Worm (Caenorhabditis elegans) whole organism, midembryonic: ENCODE measurements around the gene dpf-7.

ENCODE experiments used
- T22C8.4 ChIP-seq: fragments of 200-800 bp; sonication (Bioruptor generic); IDR thresholded peaks from 2 replicates; pipeline ENCODE4 v1.3.6; 2022; ENCODE audit warnings: missing genetic modification characterization, missing compliant biosample characterization
- cog-1 ChIP-seq: sonication (generic microtip); optimal IDR thresholded peaks from 2 replicates; lab custom pipeline; 2016; ENCODE audit warnings: missing genetic modification characterization, missing compliant biosample characterization
- flt-1 ChIP-seq: fragments of 200-800 bp; sonication (Bioruptor generic); IDR thresholded peaks from 2 replicates; pipeline ENCODE4 v1.3.6; 2022; ENCODE audit warnings: missing genetic modification characterization, missing compliant biosample characterization
- klf-2 ChIP-seq: fragments of 200-800 bp; sonication (Bioruptor generic); conservative IDR thresholded peaks from 2 replicates; pipeline ENCODE4 v1.3.6; 2022; ENCODE audit warnings: missing genetic modification reagents, missing genetic modification characterization, missing compliant biosample characterization
- med-1 ChIP-seq: sonication (generic microtip); optimal IDR thresholded peaks from 2 replicates; lab custom pipeline; 2017; ENCODE audit warnings: missing genetic modification characterization, mild to moderate bottlenecking, missing compliant biosample characterization, antibody characterized with exemption, missing genetic modification reagents; ENCODE audit not compliant: insufficient read depth
- ref-1 ChIP-seq: fragments of 200-800 bp; sonication (Bioruptor generic); conservative IDR thresholded peaks from 2 replicates; pipeline ENCODE4 v1.3.6; 2022; ENCODE audit warnings: missing genetic modification reagents, missing genetic modification characterization, missing compliant biosample characterization
- tab-1 ChIP-seq: fragments of 200-800 bp; sonication (Bioruptor generic); IDR thresholded peaks from 2 replicates; pipeline ENCODE4 v1.3.6; 2022; ENCODE audit warnings: missing genetic modification characterization, missing compliant biosample characterization
- ztf-23 ChIP-seq: fragments of 200-800 bp; sonication (Bioruptor generic); IDR thresholded peaks from 2 replicates; pipeline ENCODE4 v1.3.6; 2022; ENCODE audit warnings: missing genetic modification reagents, missing genetic modification characterization, missing compliant biosample characterization
- ztf-29 ChIP-seq: fragments of 200-800 bp; sonication (Bioruptor generic); IDR thresholded peaks from 2 replicates; pipeline ENCODE4 v1.3.6; 2022; ENCODE audit warnings: missing genetic modification reagents, missing genetic modification characterization, missing compliant biosample characterization

Gene dpf-7

DNA sequence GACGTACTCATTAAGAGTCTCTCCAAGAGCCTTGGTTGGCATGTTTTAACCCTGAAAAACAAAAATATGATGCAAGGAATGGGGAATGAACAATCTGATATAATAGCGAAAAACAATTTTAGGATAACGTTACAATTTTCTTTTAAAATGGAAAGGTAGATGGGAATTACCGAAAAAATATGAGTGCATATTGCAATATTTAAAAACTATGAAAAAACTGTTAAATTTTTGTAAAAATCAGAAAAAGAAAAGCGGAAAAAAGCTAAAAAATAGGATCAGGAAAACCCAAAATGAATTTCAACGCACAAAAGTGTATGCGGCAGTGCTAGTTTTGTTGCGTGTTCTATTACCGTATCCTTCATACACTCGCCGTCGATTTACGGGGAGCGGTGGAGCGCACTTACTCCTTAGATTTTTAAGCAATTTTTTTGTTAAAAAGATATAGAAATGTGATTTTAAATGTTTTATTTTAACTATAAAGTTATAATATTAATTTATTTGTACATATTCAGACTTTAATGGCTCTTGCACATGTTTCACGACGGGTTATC lies 52.6 kb downstream of the dpf-7 start, which contains the start of the genes rpl-20 and Y17G9B.5:
Gene rpl-20, minus strand, starts transcription at position 51 of the 551 bp plus-strand sequence.
Gene Y17G9B.5, plus strand, starts transcription at position 513 of the 551 bp plus-strand sequence.
- TF ChIP-seq cog-1 = peak; percentile 99
- peak; percentile 36 for TF ChIP-seq med-1 (GFP tag; lab: Kevin White, UChicago)
- TF ChIP-seq tab-1 = peak; percentile 58; the same call in 1 of the 2 replicates
- peak; percentile 41; the same call in 1 of the 2 replicates for TF ChIP-seq klf-2
- TF ChIP-seq flt-1 = peak; percentile 94
- TF ChIP-seq T22C8.4 = peak; percentile 75
- 0 out of 2 replicates have a peak, but pooled peaks have one; percentile 31 for TF ChIP-seq ref-1 (GFP tag; lab: Robert Waterston, UW)
- TF ChIP-seq ztf-29 (GFP tag; lab: Robert Waterston, UW) = peak; percentile 85
- TF ChIP-seq ztf-23 (GFP tag; lab: Robert Waterston, UW) = peak; percentile 95
